Fruit fly (Drosophila melanogaster) ovary, adult (tissue): Measurements from ENCODE around the gene CG6511.

ENCODE experiments used
- CG17801 ChIP-seq: fragments of 200-800 bp; optimal IDR thresholded peaks from 2 replicates; lab custom pipeline; 2019; ENCODE audit warnings: missing biosample characterization, mild to moderate bottlenecking, missing genetic modification characterization, moderate library complexity; ENCODE audit not compliant: partially characterized antibody

The CG6511 gene

DNA sequence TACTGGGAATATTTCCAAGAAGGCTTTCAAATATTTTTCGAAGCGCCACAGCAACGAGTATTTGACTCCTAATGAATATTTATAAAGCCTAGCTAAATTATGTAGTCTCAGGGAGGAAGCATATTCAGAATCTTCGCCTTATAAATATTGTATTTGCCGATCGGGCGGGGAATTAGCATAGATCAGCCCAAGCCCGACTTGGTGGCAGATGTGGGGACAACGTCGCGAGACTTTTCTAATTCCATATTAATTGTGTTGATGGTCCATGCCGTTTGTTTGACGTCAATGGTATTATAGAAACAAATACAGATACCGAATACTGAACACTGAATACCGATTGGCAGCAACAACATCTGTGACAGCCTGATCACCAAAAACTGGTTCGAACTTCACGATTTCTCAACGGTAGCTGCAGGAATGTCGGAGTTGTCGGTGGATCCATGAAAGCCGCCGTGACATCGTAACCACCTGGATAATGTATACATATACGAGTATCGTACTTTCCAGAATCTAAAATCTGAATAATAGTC lies 17.4 kb upstream of the CG6511 start:
- no peak for TF ChIP-seq CG17801 (GFP tag; lab: Kevin White, UChicago)

DNA sequence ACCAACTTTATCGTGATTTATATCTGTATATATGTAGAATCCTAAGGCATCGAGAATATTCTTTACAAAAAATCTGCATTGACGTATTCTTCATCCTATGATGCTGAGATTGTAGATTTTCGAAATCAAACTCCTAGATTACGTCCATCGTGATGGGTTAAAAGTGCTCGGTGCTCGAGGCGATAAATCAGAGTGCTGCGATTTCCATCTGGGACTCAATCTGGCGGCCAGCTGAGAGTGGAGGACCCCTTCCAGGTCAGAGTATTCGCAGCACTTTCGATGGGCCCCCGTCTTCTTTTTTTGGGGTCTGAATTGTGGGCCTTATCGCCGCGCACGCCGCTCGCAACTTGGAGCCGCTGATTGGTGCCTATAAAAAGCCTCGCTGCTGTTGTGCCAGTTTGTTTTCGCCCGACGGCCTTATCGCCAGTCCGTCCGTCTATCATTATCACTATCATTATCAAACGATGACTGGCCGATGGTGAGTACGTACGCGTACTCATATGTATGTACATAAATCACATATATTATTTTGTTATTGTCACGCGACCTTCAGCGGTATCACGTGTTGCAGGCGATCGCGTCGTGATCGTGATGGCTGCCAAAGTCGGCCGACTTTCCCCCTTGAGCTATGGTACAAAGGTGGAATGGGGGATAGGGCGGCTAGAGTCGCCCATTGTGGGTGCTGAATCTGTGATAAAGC lies 16.3 kb upstream of the CG6511 start:
- TF ChIP-seq CG17801 (GFP tag; lab: Kevin White, UChicago): peak; percentile 27

DNA sequence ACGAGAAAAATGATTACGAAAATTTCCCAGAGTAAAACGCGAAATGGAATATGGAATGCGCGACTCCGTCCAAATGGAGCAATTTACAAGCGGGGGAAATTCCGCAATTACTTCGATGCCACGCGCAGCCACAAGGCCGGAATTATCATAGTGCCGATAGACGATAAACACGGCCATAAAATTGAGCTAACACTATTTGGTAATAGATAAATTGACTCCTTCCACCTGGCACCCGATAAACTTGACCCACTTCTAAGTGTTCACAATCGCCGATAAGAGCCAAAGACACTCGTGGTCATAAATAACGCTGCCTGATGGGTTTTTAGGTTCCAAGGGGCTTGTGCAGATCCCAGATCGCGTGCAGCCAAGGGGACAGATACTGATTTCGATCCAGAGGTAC lies 14.0 kb upstream of the CG6511 start:
- no peak for TF ChIP-seq CG17801 (GFP tag; lab: Kevin White, UChicago)

DNA sequence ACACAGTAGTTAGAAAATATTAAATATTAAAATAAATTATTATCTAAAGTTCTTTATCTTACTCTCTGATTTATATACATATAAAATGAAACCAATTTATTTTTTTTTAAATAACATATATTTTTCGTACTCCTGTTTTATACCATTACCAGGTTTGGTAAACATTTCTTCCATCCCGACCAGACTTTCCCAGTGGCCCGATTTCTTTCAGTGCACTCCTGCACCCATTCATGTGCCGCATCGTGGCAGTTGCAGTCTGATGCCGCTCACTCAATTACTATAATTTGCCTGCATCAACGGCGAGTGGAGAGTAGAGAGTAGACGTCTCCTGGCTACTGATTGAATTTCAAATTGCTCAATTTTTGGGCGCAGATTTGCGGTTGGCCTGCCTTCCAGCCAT lies 13.3 kb upstream of the CG6511 start:
- no peak for TF ChIP-seq CG17801 (GFP tag; lab: Kevin White, UChicago)

DNA sequence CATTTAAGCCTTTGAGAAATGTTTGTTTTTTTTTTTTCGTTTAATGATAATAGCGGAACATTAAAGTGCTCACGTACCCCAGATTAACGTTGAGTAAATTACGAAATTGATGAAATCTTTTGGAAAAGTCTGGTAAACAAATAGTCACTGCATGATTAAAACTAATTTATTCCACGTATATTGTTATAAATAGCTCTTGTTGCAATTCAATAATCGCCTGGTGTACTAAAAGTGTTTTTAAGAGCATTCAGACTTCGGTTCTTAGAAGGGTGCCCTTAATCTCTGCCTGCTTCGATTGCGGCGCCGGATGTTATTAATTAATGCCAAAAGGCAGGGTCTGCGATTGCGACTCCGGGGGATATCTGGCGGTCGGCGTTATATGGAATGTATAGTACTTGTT lies 12.3 kb upstream of the CG6511 start:
- TF ChIP-seq CG17801 (GFP tag; lab: Kevin White, UChicago): no peak

DNA sequence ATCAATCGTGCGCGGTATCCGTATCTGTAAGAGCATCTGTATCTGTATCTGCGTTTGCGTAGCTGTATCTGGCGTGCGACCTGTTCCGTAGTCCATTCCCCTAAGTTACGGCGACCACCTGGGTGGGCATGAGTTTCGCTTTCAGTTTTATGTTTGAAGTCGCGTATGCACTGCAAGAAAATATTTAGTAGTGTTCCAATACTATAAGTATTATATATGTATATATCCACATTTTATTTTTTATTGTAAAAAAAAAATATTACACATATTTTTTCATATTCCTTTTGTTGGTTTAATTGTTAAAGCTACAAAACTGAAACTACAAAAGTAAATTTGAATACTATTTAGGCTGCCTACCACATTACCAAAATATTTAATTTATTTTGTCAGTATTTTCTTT lies 8.2 kb upstream of the CG6511 start:
- no peak for TF ChIP-seq CG17801 (GFP tag; lab: Kevin White, UChicago)

DNA sequence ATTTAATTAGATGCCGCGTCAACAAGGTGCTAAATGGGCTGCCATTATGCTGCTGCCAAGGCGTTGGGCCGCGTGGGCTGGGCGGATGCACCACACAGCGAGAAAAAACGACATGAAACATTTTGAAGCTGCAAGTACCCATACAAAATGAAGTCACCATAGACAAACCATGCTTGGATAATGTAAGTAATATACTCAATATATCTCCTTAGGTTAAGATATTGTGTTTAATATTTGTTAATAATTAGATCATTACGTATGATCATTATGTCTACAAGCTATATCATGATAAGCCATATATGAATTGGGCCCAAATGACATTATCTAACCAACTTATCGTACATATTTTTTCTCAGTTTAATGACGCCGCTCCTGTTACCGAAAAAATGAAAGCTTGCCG lies 5.1 kb upstream of the CG6511 start:
- TF ChIP-seq CG17801 (GFP tag; lab: Kevin White, UChicago): no peak

DNA sequence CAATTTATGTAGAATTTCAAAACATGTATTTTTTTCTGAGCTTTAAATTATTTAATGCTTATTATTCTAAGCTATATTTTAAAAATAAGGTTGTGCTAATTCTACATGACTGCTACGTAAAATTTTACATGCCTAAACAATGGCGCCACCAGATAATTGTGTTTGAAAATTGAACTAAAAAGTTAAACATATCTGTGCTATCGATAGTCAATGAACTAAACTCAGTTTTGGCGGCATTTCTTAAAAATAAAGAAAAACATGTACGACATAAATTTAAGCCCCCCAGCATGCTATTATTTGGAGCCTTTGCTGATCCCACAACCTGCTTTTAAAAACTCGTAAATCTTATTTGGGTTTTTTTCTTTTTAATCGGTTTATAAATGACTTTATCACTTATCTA lies 2.5 kb upstream of the CG6511 start:
- no peak for TF ChIP-seq CG17801 (GFP tag; lab: Kevin White, UChicago)

DNA sequence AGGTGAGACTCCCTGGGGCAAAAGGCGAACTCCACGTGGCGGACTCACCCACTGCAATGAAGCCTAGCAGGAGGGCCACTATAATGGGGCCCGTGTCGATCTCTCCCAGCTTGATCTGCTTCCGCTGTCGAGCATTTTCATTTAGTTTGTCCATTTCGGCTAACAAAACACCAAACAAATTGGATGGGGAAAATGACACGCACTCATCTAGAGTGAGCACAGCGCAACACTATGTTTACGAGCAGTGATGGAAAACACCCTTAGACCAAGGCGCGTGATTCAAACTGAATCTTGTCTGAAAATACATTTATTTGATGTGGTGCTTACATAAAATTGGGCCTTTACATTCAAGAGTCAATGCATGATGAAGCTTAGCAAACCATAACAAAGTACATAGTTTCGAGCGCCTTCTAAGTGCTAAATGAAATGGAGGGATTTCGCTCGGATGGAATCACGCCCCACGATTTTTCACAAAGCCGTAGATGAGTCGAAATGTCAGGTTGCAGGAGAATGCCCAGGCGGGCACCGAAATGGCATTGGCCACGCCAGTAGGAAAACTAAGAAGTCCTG lies 1.0 kb upstream of the CG6511 start, which contains the start of gene SrpRbeta:
TSS of gene SrpRbeta (minus strand) at position 236 of the 570 bp plus-strand sequence.
- TF ChIP-seq CG17801 (GFP tag; lab: Kevin White, UChicago): no peak

DNA sequence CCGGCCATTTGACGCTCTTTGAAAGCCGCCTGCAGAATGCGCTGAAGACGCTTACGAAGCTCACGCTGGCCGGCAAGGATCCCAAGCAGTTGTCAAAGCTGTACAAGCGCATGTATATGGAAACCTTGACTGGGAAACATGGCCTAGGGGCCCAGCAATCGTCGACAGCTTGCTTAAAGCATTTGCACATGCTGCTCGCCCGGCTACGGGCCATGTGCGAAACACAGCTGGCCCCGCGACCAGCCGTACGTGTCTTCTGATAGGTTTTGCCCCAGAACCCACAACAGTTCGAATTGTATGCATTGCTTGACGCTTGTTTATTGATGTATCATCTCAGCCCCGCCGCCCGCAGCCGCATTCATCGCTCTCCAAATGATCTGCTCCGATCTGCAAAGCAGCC lies 4.1 kb downstream of the CG6511 start:
- no peak for TF ChIP-seq CG17801 (GFP tag; lab: Kevin White, UChicago)

DNA sequence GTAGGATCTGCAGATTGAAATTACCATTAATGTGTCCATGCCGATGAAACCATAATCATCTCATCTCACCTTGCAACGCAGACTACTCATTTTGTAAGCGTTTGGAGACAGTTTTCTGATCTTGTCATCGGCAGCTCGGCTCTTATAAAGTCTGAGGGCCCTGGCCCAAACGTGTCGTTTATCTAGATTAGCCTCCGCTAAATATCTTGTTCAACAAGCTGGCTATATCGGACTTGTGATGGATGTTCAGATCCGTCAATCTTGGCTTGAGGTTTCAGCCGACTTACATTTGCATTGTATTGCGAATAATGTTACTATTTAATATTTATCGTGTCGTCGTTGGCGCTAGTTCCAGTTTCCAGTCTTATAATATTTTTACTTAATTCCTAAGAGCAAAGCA lies 4.5 kb downstream of the CG6511 start, which contains the start of gene CG43965:
TSS of gene CG43965 (minus strand) at position 101 of the 400 bp plus-strand sequence.
- no peak for TF ChIP-seq CG17801 (GFP tag; lab: Kevin White, UChicago)

DNA sequence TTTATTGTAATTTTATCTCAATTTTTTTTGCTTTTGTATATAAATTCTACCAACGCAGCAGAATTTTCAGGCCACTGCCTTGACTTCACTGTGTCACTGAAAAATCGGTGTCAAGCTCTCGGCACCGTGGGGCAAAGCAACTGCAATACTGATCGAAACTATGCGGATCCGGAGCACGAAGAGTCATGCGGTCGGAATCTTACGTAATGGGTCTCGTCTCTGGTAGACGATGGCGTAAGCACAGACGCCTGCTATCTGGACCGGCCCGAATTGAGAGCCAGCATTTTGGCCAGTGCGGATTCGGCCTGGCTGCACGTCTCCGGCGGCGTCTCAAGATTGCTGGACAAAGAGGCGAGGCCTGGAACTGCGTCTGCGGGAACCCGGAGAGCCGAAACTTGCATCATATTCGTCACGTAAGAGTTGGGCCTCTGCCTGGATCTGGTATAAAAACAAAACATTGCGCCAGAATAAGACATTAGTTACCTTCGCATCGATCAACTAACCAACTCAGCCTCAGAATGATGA lies 5.3 kb downstream of the CG6511 start, which contains the start of gene Cp18:
TSS of gene Cp18 (plus strand) at position 475 of the 525 bp plus-strand sequence.
- no peak for TF ChIP-seq CG17801 (GFP tag; lab: Kevin White, UChicago)

DNA sequence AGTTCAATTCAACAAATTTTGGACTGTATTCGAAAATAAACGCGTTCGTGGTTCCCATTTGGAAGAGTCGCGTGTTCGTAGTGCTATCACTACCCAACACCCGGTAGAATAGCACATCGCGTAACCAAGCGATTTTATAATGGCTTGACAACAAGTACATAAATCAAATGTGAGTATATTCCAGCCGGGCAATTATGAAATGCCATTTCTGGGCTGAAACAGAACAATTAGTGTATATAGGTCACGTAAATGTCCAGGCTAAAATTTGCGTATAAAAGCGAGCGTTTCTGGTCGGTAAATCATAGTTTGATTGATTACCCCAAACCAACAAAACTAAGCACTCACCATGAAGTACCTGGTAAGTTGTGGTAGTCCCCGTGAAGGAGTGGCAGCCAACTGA lies 7.1 kb downstream of the CG6511 start, which contains the start of gene Cp15:
TSS of gene Cp15 (plus strand) at position 301 of the 400 bp plus-strand sequence.
- TF ChIP-seq CG17801 (GFP tag; lab: Kevin White, UChicago): no peak

DNA sequence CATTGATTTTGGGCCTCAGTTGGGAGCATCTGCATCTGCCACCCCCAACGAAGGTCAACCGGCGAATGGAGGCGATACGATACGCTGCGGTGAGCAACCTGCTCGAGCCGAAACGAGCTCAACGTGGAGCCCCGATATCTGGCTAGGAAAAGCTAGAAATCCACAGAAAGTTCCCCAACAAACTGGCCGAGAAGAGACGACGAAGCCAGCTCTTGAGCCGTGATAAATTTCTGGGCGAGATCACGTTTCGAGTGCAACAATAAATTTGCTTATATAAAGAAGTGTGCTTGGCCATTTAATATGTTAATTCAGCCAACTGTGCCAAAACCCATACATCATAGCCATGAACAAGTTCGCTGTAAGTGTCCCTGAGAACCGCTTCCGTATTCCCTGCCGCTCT lies 8.4 kb downstream of the CG6511 start, which contains the start of gene Cp19:
TSS of gene Cp19 (plus strand) at position 301 of the 400 bp plus-strand sequence.
- TF ChIP-seq CG17801 (GFP tag; lab: Kevin White, UChicago): no peak

DNA sequence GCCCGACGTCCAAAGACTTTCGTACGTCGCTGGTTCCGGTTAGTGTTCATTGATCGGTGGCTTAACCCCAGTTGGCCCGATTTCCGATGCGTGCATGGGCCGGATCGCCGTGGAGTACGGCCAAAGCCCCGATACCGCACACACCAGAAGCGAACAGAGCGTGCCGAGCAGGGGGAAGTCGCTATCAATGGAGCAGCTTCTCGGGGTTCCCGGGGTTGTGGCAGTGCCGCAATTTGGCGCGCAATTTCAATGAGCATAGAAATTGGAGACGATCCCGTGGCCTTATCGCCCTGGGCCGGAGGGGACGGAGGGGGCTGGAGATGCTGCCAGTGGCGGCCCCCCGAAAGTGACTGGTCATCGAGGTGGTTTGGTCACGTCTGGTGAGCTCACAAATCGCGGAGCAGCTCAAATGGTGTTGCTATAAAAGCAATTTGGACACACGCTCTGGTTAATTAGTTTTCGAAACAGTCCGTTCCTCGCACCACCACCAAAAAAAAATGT lies 10.4 kb downstream of the CG6511 start, which contains the start of gene Cp16:
TSS of gene Cp16 (plus strand) at position 451 of the 501 bp plus-strand sequence.
- TF ChIP-seq CG17801 (GFP tag; lab: Kevin White, UChicago): no peak
